Fruit fly (Drosophila melanogaster): ENCODE measurements around the gene CG1146.

CG1146 gene

DNA sequence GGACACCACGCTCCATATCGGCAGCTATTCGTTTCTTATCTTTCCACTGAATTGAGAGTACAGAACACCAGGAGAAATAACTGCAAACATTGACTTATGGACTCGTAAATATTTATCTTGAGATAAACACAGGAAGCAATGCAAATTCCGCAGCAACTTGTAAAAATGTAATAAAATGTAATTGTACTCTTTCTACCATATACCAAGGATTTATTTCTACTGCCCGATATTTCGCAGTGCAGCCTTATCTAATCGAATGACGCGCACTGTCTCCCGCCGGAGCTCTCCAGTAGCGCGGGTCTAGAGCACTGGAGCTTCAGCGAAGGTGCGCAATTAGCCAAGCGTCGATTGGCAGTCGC, 5.6 kb downstream of the CG1146 start (continued):
- TF ChIP-seq CG6813 (GFP tag; optimal IDR thresholded peaks at IDR 0.05) (peak; percentile 86), ro (GFP tag; IDR thresholded peaks at IDR 0.05) (peak; percentile 77), shn (GFP tag; optimal IDR thresholded peaks at IDR 0.05) (peak; percentile 37), Opbp (GFP tag; IDR thresholded peaks at IDR 0.05; ENCODE audit: partially characterized antibody) (no peak), CG33213 (GFP tag; optimal IDR thresholded peaks at IDR 0.05) (peak; percentile 63), MBD-R2 (GFP tag; IDR thresholded peaks at IDR 0.05) (peak; percentile 88), tgo (GFP tag; IDR thresholded peaks at IDR 0.05) (peak; percentile 93), Dll (GFP tag; IDR thresholded peaks at IDR 0.05; ENCODE audit: partially characterized antibody) (no peak), CG8944 (GFP tag; optimal IDR thresholded peaks at IDR 0.05) (peak; percentile 44), usp (GFP tag; optimal IDR thresholded peaks at IDR 0.05) (no peak), tap (tag; optimal IDR thresholded peaks at IDR 0.05) (peak; percentile 86), CG13775 (GFP tag; optimal IDR thresholded peaks at IDR 0.05) (peak; percentile 72), CG3838 (GFP tag; optimal IDR thresholded peaks at IDR 0.05) (peak; percentile 30), pho (GFP tag; optimal IDR thresholded peaks at IDR 0.05) (peak; percentile 75), mirr (GFP tag; optimal IDR thresholded peaks at IDR 0.05) (peak; percentile 72), dm (GFP tag; optimal IDR thresholded peaks at IDR 0.05) (peak; percentile 7), Chrac-16 (GFP tag; optimal IDR thresholded peaks at IDR 0.05) (peak; percentile 66), CG1024 (GFP tag; IDR thresholded peaks at IDR 0.05) (peak; percentile 80), ase (GFP tag; IDR thresholded peaks at IDR 0.05) (peak; percentile 88), phol (tag; optimal IDR thresholded peaks at IDR 0.05) (peak; percentile 82), sisA (GFP tag; IDR thresholded peaks at IDR 0.05) (peak; percentile 90), Nf-YA (GFP tag; IDR thresholded peaks at IDR 0.05) (peak; percentile 69; the same call in 1 of the 2 replicates), CG15073 (GFP tag; optimal IDR thresholded peaks at IDR 0.05) (no peak), CG10979 (tag; optimal IDR thresholded peaks at IDR 0.05) (peak; percentile 78), CG17361 (GFP tag; IDR thresholded peaks at IDR 0.05) (peak; percentile 85), HHEX (GFP tag; optimal IDR thresholded peaks at IDR 0.05) (peak; percentile 91), btn (GFP tag; optimal IDR thresholded peaks at IDR 0.05) (peak; percentile 70), Lpt (GFP tag; optimal IDR thresholded peaks at IDR 0.05) (no peak), Dp (GFP tag; optimal IDR thresholded peaks at IDR 0.05) (no peak), E2f2 (GFP tag; IDR thresholded peaks at IDR 0.05) (peak; percentile 69), wdn (GFP tag; IDR thresholded peaks at IDR 0.05) (peak; percentile 86), CG9932 (GFP tag; IDR thresholded peaks at IDR 0.05) (peak; percentile 89), CG6854 (GFP tag; optimal IDR thresholded peaks at IDR 0.05) (peak; percentile 86), CG12299 (tag; optimal IDR thresholded peaks at IDR 0.05) (peak; percentile 40), CG6175 (GFP tag; IDR thresholded peaks at IDR 0.05) (peak; percentile 84), Dbx (GFP tag; IDR thresholded peaks at IDR 0.05) (peak; percentile 96), CG4404 (GFP tag; IDR thresholded peaks at IDR 0.05) (peak; percentile 81), ac (GFP tag; optimal IDR thresholded peaks at IDR 0.05) (peak; percentile 39), CG10565 (GFP tag; optimal IDR thresholded peaks at IDR 0.05) (peak; percentile 47), Doc2 (GFP tag; IDR thresholded peaks at IDR 0.05) (peak; percentile 62; the same call in 1 of the 2 replicates), Lim3 (GFP tag; IDR thresholded peaks at IDR 0.05) (peak; percentile 39; the same call in 1 of the 2 replicates), CG12155 (GFP tag; optimal IDR thresholded peaks at IDR 0.05) (peak; percentile 75), Ptx1 (GFP tag; IDR thresholded peaks at IDR 0.05) (peak; percentile 95), CG8478 (optimal IDR thresholded peaks at IDR 0.05) (no peak), CG7928 (GFP tag; optimal IDR thresholded peaks at IDR 0.05) (peak; percentile 59), Fer3 (tag; optimal IDR thresholded peaks at IDR 0.05) (peak; percentile 94), tll (GFP tag; optimal IDR thresholded peaks at IDR 0.05) (no peak), ttk (GFP tag; IDR thresholded peaks at IDR 0.05) (peak; percentile 87), cg (GFP tag; optimal IDR thresholded peaks at IDR 0.05) (no peak), zf30C (GFP tag; optimal IDR thresholded peaks at IDR 0.05) (peak; percentile 86), CG2129 (GFP tag; IDR thresholded peaks at IDR 0.05; ENCODE audit: partially characterized antibody) (no peak), vvl (GFP tag; IDR thresholded peaks at IDR 0.05) (peak; percentile 92)
